Worm (Caenorhabditis elegans): Measurements from ENCODE around the gene suds-3.
A peak's percentile ranks its signal among the peaks of the same experiment; 100 is the strongest.

suds-3 gene

ce11 chrV:9950861-9951260 is 20.0 kb downstream of the suds-3 start, which contains the start of gene ttr-46:
ttr-46 (plus strand) TSS chrV:9951233.
- TF ChIP-seq F13C5.2 (tag; optimal IDR thresholded peaks at IDR 0.05), result no peak
- no peak for TF ChIP-seq ceh-13 (GFP tag; optimal IDR thresholded peaks at IDR 0.05)
- no peak for TF ChIP-seq tbx-11 (GFP tag; IDR thresholded peaks at IDR 0.05)
- TF ChIP-seq ceh-36 (tag; optimal IDR thresholded peaks at IDR 0.05), result no peak

ce11 chrV:9952396-9952795 is 21.6 kb downstream of the suds-3 start, which contains the start of gene mam-5:
mam-5 (plus strand) TSS chrV:9952699.
- TF ChIP-seq F13C5.2 (tag; optimal IDR thresholded peaks at IDR 0.05), result no peak
- TF ChIP-seq hmg-4 (GFP tag; optimal IDR thresholded peaks at IDR 0.05), result no peak
- no peak for TF ChIP-seq sea-1 (GFP tag; conservative IDR thresholded peaks at IDR 0.05)
- no peak for TF ChIP-seq aly-1 (tag; optimal IDR thresholded peaks at IDR 0.05)
- no peak for TF ChIP-seq tbx-37 (GFP tag; conservative IDR thresholded peaks at IDR 0.05)
- no peak for TF ChIP-seq hnd-1 (tag; optimal IDR thresholded peaks at IDR 0.05)
- no peak for TF ChIP-seq pes-1 (GFP tag; IDR thresholded peaks at IDR 0.05)
- no peak for TF ChIP-seq scrt-1 (GFP tag; IDR thresholded peaks at IDR 0.05)
- no peak for TF ChIP-seq ama-1 (optimal IDR thresholded peaks at IDR 0.05)
- no peak for TF ChIP-seq ceh-36 (tag; optimal IDR thresholded peaks at IDR 0.05)
- TF ChIP-seq ets-7 (tag; optimal IDR thresholded peaks at IDR 0.05), result no peak
- no peak for TF ChIP-seq tbx-11 (GFP tag; IDR thresholded peaks at IDR 0.05)
- no peak for TF ChIP-seq hmbx-1 (tag; optimal IDR thresholded peaks at IDR 0.05)
- TF ChIP-seq tra-4 (tag; optimal IDR thresholded peaks at IDR 0.05), result no peak
- TF ChIP-seq ceh-13 (GFP tag; optimal IDR thresholded peaks at IDR 0.05), result no peak
- TF ChIP-seq flt-1 (GFP tag; IDR thresholded peaks at IDR 0.05), result no peak
- no peak for TF ChIP-seq B0310.2 (tag; optimal IDR thresholded peaks at IDR 0.05)

- no peak for TF ChIP-seq hnd-1 (tag; optimal IDR thresholded peaks at IDR 0.05)
- TF ChIP-seq ama-1 (optimal IDR thresholded peaks at IDR 0.05), result no peak
- no peak for TF ChIP-seq flt-1 (GFP tag; IDR thresholded peaks at IDR 0.05)
- TF ChIP-seq tbx-37 (GFP tag; conservative IDR thresholded peaks at IDR 0.05), result no peak
- TF ChIP-seq ceh-36 (tag; optimal IDR thresholded peaks at IDR 0.05), result no peak
- TF ChIP-seq ceh-13 (GFP tag; optimal IDR thresholded peaks at IDR 0.05), result no peak
Observed at ce11 chrV:9958231-9958630, 27.4 kb downstream of the suds-3 start, which contains the start of gene anmt-3. anmt-3 (minus strand) TSS chrV:9958331.

- TF ChIP-seq ceh-13 (GFP tag; optimal IDR thresholded peaks at IDR 0.05) (no peak), tra-4 (tag; optimal IDR thresholded peaks at IDR 0.05) (no peak), ama-1 (optimal IDR thresholded peaks at IDR 0.05) (no peak), hnd-1 (tag; optimal IDR thresholded peaks at IDR 0.05) (no peak), B0310.2 (tag; optimal IDR thresholded peaks at IDR 0.05) (no peak), pes-1 (GFP tag; IDR thresholded peaks at IDR 0.05) (no peak), flt-1 (GFP tag; IDR thresholded peaks at IDR 0.05) (no peak), F13C5.2 (tag; optimal IDR thresholded peaks at IDR 0.05) (no peak), tbx-11 (GFP tag; IDR thresholded peaks at IDR 0.05) (no peak), ceh-36 (tag; optimal IDR thresholded peaks at IDR 0.05) (no peak), hmbx-1 (tag; optimal IDR thresholded peaks at IDR 0.05) (no peak), hmg-4 (GFP tag; optimal IDR thresholded peaks at IDR 0.05) (no peak), aly-1 (tag; optimal IDR thresholded peaks at IDR 0.05) (no peak)
Observed at ce11 chrV:9958654-9959053, 27.8 kb downstream of the suds-3 start.

ce11 chrV:9960376-9960775 is 29.6 kb downstream of the suds-3 start, which contains the start of gene T07C12.10:
T07C12.10 (minus strand) TSS chrV:9960476.
- TF ChIP-seq aly-1 (tag; optimal IDR thresholded peaks at IDR 0.05) (no peak), tra-4 (tag; optimal IDR thresholded peaks at IDR 0.05) (no peak), ets-7 (tag; optimal IDR thresholded peaks at IDR 0.05) (no peak), F13C5.2 (tag; optimal IDR thresholded peaks at IDR 0.05) (no peak), B0310.2 (tag; optimal IDR thresholded peaks at IDR 0.05) (no peak), hmg-4 (GFP tag; optimal IDR thresholded peaks at IDR 0.05) (no peak), hmbx-1 (tag; optimal IDR thresholded peaks at IDR 0.05) (no peak), hnd-1 (tag; optimal IDR thresholded peaks at IDR 0.05) (no peak), tbx-37 (GFP tag; conservative IDR thresholded peaks at IDR 0.05) (no peak), tbx-11 (GFP tag; IDR thresholded peaks at IDR 0.05) (no peak)

ce11 chrV:9962394-9962793 is 31.6 kb downstream of the suds-3 start, which contains the start of gene madf-4:
madf-4 (minus strand) TSS chrV:9962494.
- TF ChIP-seq tbx-37 (GFP tag; conservative IDR thresholded peaks at IDR 0.05), result no peak
- no peak for TF ChIP-seq hmbx-1 (tag; optimal IDR thresholded peaks at IDR 0.05)
- TF ChIP-seq ama-1 (optimal IDR thresholded peaks at IDR 0.05), result no peak
- TF ChIP-seq ceh-36 (tag; optimal IDR thresholded peaks at IDR 0.05), result no peak
- no peak for TF ChIP-seq flt-1 (GFP tag; IDR thresholded peaks at IDR 0.05)
- no peak for TF ChIP-seq ceh-13 (GFP tag; optimal IDR thresholded peaks at IDR 0.05)

ce11 chrV:9962916-9963315 is 32.1 kb downstream of the suds-3 start:
- TF ChIP-seq pes-1 (GFP tag; IDR thresholded peaks at IDR 0.05), result no peak
- no peak for TF ChIP-seq aly-1 (tag; optimal IDR thresholded peaks at IDR 0.05)
- no peak for TF ChIP-seq hmbx-1 (tag; optimal IDR thresholded peaks at IDR 0.05)
- no peak for TF ChIP-seq ama-1 (optimal IDR thresholded peaks at IDR 0.05)
- no peak for TF ChIP-seq tbx-11 (GFP tag; IDR thresholded peaks at IDR 0.05)
- TF ChIP-seq ets-7 (tag; optimal IDR thresholded peaks at IDR 0.05), result no peak
- TF ChIP-seq tra-4 (tag; optimal IDR thresholded peaks at IDR 0.05), result no peak
- TF ChIP-seq hmg-4 (GFP tag; optimal IDR thresholded peaks at IDR 0.05), result no peak
- TF ChIP-seq F13C5.2 (tag; optimal IDR thresholded peaks at IDR 0.05), result no peak
- TF ChIP-seq hnd-1 (tag; optimal IDR thresholded peaks at IDR 0.05), result no peak
- no peak for TF ChIP-seq sea-1 (GFP tag; conservative IDR thresholded peaks at IDR 0.05)

ce11 chrV:9964152-9964785 is 33.5 kb downstream of the suds-3 start:
- TF ChIP-seq hmg-4 (GFP tag; optimal IDR thresholded peaks at IDR 0.05), result peak; percentile 31
- no peak for TF ChIP-seq hmbx-1 (tag; optimal IDR thresholded peaks at IDR 0.05)
